Worm (Caenorhabditis elegans): Measurements from ENCODE around the gene Y39G8C.2.

Y39G8C.2 gene

ce11 chrII:14046491-14046890 is 50.9 kb downstream of the Y39G8C.2 start:
- TF ChIP-seq mab-5 (tag; optimal IDR thresholded peaks at IDR 0.05) (no peak), hlh-1 (tag; optimal IDR thresholded peaks at IDR 0.05) (peak; percentile 5), ztf-11 (tag; optimal IDR thresholded peaks at IDR 0.05) (no peak), unc-62 (GFP tag; optimal IDR thresholded peaks at IDR 0.05) (no peak), blmp-1 (tag; optimal IDR thresholded peaks at IDR 0.05) (peak; percentile 33)

- no peak for TF ChIP-seq ztf-11 (tag; optimal IDR thresholded peaks at IDR 0.05)
- no peak for TF ChIP-seq unc-120 (tag; optimal IDR thresholded peaks at IDR 0.05; ENCODE audit: poor library complexity, severe bottlenecking)
- no peak for TF ChIP-seq drap-1 (GFP tag; optimal IDR thresholded peaks at IDR 0.05)
- no peak for TF ChIP-seq ceh-43 (GFP tag; optimal IDR thresholded peaks at IDR 0.05)
- no peak for TF ChIP-seq lsy-2 (tag; optimal IDR thresholded peaks at IDR 0.05)
- TF ChIP-seq nhr-2 (tag; optimal IDR thresholded peaks at IDR 0.05), result no peak
These were observed 51.4 kb downstream of the Y39G8C.2 start for ce11 chrII:14045934-14046470.
